Worm (Caenorhabditis elegans) whole organism, L2 larva: ENCODE data around the gene pcyt-1.

Experiments
- C34F6.9 ChIP-seq: fragments of 150-350 bp; optimal IDR thresholded peaks from 2 replicates; lab custom pipeline; 2014; ENCODE audit warnings: missing biosample characterization, missing genetic modification characterization
- F13H6.1 ChIP-seq: sonication (generic microtip); optimal IDR thresholded peaks from 2 replicates; lab custom pipeline; 2016; ENCODE audit warnings: missing genetic modification characterization, missing compliant biosample characterization
- R02D3.7 ChIP-seq: fragments of 150-350 bp; optimal IDR thresholded peaks from 2 replicates; lab custom pipeline; 2014; ENCODE audit warnings: missing biosample characterization, missing genetic modification characterization
- ZK546.5 ChIP-seq: sonication (generic microtip); optimal IDR thresholded peaks from 2 replicates; lab custom pipeline; 2017; ENCODE audit warnings: missing biosample characterization, missing genetic modification characterization
- alr-1 ChIP-seq: fragments of 150-350 bp; optimal IDR thresholded peaks from 2 replicates; lab custom pipeline; 2014; ENCODE audit warnings: missing biosample characterization, missing genetic modification characterization
- aly-2 ChIP-seq: fragments of 150-350 bp; optimal IDR thresholded peaks from 2 replicates; lab custom pipeline; 2014; ENCODE audit warnings: missing biosample characterization, missing genetic modification characterization
- blmp-1 ChIP-seq: sonication (generic microtip); optimal IDR thresholded peaks from 2 replicates; lab custom pipeline; 2017; ENCODE audit warnings: missing genetic modification characterization, mild to moderate bottlenecking, missing compliant biosample characterization, antibody characterized with exemption, moderate library complexity; ENCODE audit not compliant: insufficient read depth
- ceh-16 ChIP-seq: fragments of 150-350 bp; optimal IDR thresholded peaks from 2 replicates; lab custom pipeline; 2014; ENCODE audit warnings: missing biosample characterization, missing genetic modification characterization
- crh-2 ChIP-seq: sonication (generic microtip); optimal IDR thresholded peaks from 2 replicates; lab custom pipeline; 2017; ENCODE audit warnings: missing biosample characterization, missing genetic modification characterization
- dmd-4 ChIP-seq: sonication (generic microtip); optimal IDR thresholded peaks from 2 replicates; lab custom pipeline; 2017; ENCODE audit warnings: missing biosample characterization, missing genetic modification characterization
- egl-27 ChIP-seq: sonication (generic microtip); optimal IDR thresholded peaks from 3 replicates; lab custom pipeline; 2017; ENCODE audit warnings: missing biosample characterization, missing genetic modification reagents, missing genetic modification characterization
- elt-1 ChIP-seq: fragments of 150-350 bp; optimal IDR thresholded peaks from 2 replicates; lab custom pipeline; 2014; ENCODE audit warnings: missing biosample characterization, missing genetic modification characterization
- elt-3 ChIP-seq: sonication (generic microtip); optimal IDR thresholded peaks from 2 replicates; lab custom pipeline; 2017; ENCODE audit warnings: missing biosample characterization, missing genetic modification characterization
- fos-1 ChIP-seq: fragments of 150-350 bp; optimal IDR thresholded peaks from 2 replicates; lab custom pipeline; 2014; ENCODE audit warnings: missing biosample characterization, missing genetic modification characterization
- lin-11 ChIP-seq: fragments of 150-350 bp; sonication (generic microtip); optimal IDR thresholded peaks from 2 replicates; lab custom pipeline; 2014; ENCODE audit warnings: missing biosample characterization, missing genetic modification characterization, inconsistent platforms, mixed read lengths
- lin-39 ChIP-seq: fragments of 150-350 bp; optimal IDR thresholded peaks from 2 replicates; lab custom pipeline; 2014; ENCODE audit warnings: missing biosample characterization, missing genetic modification reagents, missing genetic modification characterization
- lsy-2 ChIP-seq, 2 experiments: fragments of 150-350 bp in 1 of 2; sonication (generic microtip) in 1 of 2; optimal IDR thresholded peaks; 2 replicates each; lab custom pipeline; 2014 to 2017; ENCODE audit warnings: missing biosample characterization in 2 of 2, missing genetic modification characterization in 2 of 2
- mbf-1 ChIP-seq: sonication (generic microtip); optimal IDR thresholded peaks from 2 replicates; lab custom pipeline; 2017; ENCODE audit warnings: missing biosample characterization, missing genetic modification characterization
- mdl-1 ChIP-seq, 2 experiments: fragments of 150-350 bp in 1 of 2; sonication (generic microtip) in 1 of 2; optimal IDR thresholded peaks; 2 replicates each; lab custom pipeline; 2017; ENCODE audit warnings: missing biosample characterization in 2 of 2, missing genetic modification characterization in 2 of 2
- nhr-129 ChIP-seq: fragments of 150-350 bp; optimal IDR thresholded peaks from 2 replicates; lab custom pipeline; 2014; ENCODE audit warnings: missing biosample characterization, missing genetic modification characterization
- nhr-77 ChIP-seq: fragments of 150-350 bp; optimal IDR thresholded peaks from 2 replicates; lab custom pipeline; 2014; ENCODE audit warnings: missing biosample characterization, missing genetic modification characterization
- peb-1 ChIP-seq: fragments of 150-350 bp; optimal IDR thresholded peaks from 2 replicates; lab custom pipeline; 2014; ENCODE audit warnings: missing biosample characterization, missing genetic modification characterization
- sem-4 ChIP-seq: fragments of 150-350 bp; optimal IDR thresholded peaks from 2 replicates; lab custom pipeline; 2014; ENCODE audit warnings: missing biosample characterization, missing genetic modification reagents, missing genetic modification characterization
- sma-3 ChIP-seq: sonication (generic microtip); optimal IDR thresholded peaks from 2 replicates; lab custom pipeline; 2016; ENCODE audit warnings: missing genetic modification reagents, missing genetic modification characterization, missing compliant biosample characterization
- sma-9 ChIP-seq, 2 experiments: fragments of 150-350 bp in 1 of 2; sonication (generic microtip) in 1 of 2; optimal IDR thresholded peaks; 2 replicates each; lab custom pipeline; 2014 to 2016; ENCODE audit warnings: missing genetic modification characterization in 2 of 2, mild to moderate bottlenecking in 1 of 2, missing biosample characterization in 1 of 2, missing compliant biosample characterization in 1 of 2, missing genetic modification reagents in 1 of 2, moderate library complexity in 1 of 2
- snpc-4 ChIP-seq: fragments of 150-350 bp; optimal IDR thresholded peaks from 2 replicates; lab custom pipeline; 2014; ENCODE audit warnings: missing biosample characterization, missing genetic modification characterization
- unc-55 ChIP-seq: fragments of 150-350 bp; sonication (generic microtip); optimal IDR thresholded peaks from 3 replicates; lab custom pipeline; 2014; ENCODE audit warnings: missing biosample characterization, missing genetic modification reagents, missing genetic modification characterization
- zag-1 ChIP-seq: fragments of 150-350 bp; optimal IDR thresholded peaks from 2 replicates; lab custom pipeline; 2014; ENCODE audit warnings: missing biosample characterization, missing genetic modification characterization
- ztf-1 ChIP-seq: fragments of 200-800 bp; sonication (Bioruptor generic); conservative IDR thresholded peaks from 2 replicates; pipeline ENCODE4 v1.3.6; 2022; ENCODE audit warnings: missing genetic modification characterization, missing compliant biosample characterization
- ztf-11 ChIP-seq: sonication (generic microtip); optimal IDR thresholded peaks from 2 replicates; lab custom pipeline; 2017; ENCODE audit warnings: missing biosample characterization, missing genetic modification characterization

The pcyt-1 gene

DNA sequence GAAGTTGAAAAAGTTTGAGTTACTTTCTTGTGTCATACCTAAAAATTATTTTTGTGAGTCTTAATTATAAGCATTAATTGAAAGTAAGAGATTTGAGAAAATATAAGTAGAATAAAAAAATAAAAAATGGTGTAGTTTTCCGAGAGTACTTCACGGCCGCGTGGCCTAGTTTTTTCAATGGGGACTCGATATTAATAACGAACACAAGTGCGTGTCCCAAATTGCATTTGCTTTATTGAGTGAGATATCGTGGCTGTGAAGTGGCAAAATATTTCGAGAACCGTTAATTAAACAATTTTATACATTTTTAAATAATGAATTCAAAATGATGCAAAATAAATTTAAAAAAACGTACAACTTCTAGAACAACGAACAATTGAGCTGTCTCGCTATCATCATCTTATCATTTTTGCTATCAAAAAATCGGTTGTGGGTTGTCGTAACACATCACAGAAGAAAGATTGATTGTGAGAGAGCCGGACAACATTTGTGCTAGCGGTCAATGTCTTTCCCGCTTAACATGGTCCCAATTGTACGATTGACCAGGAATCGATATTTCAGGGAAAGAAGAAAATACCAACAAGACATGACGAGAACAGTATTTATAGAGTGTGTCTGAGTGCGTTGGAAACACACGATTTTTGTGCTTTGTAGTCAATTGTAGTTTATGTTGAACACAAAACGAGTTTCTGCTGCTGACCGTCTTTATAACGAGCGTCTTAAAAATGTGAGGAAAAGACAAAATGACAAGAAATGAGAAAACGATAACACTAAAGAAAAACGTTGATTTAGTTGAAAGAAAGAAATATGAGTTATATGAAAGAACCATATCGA is 2.3 kb upstream of the pcyt-1 start, which contains the start of gene apy-1 (continued):
- TF ChIP-seq lsy-2 (tag; optimal IDR thresholded peaks at IDR 0.05; lab: Kevin White, UChicago), result peak in 1 of 2 experiments; percentile 66
- TF ChIP-seq nhr-129 (tag; lab: Kevin White, UChicago), result peak; percentile 16
- TF ChIP-seq lin-11 (tag; lab: Kevin White, UChicago), result no peak
- no peak for TF ChIP-seq nhr-77 (tag; lab: Kevin White, UChicago)
- no peak for TF ChIP-seq ceh-16 (tag; lab: Kevin White, UChicago)
- TF ChIP-seq unc-55 (GFP tag; lab: Kevin White, UChicago), result peak; percentile 39
- TF ChIP-seq lin-39, result no peak
- peak; percentile 28 for TF ChIP-seq sma-9 (GFP tag; optimal IDR thresholded peaks at IDR 0.05; lab: Kevin White, UChicago)
- no peak for TF ChIP-seq sma-9 (tag; optimal IDR thresholded peaks at IDR 0.05; lab: Kevin White, UChicago)
- TF ChIP-seq F13H6.1, result peak; percentile 48
- TF ChIP-seq mdl-1 (tag; optimal IDR thresholded peaks at IDR 0.05; lab: Kevin White, UChicago), result no peak

ce11 chrX:7573172-7573571 is 1.0 kb downstream of the pcyt-1 start:
- peak; percentile 18 for TF ChIP-seq unc-55 (GFP tag; lab: Kevin White, UChicago)
- no peak for TF ChIP-seq ztf-1 (GFP tag; lab: Robert Waterston, UW)

DNA sequence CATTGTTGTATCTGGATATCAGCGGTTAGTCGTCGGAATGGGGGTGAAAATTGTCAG is 1.2 kb downstream of the pcyt-1 start, which contains the start of the genes unc-98 and F08C6.18:
unc-98 (minus strand) TSS at position 48 of the 57 bp plus-strand sequence.
F08C6.18 (minus strand) TSS at position 57 of the 57 bp plus-strand sequence.
- no peak for TF ChIP-seq elt-3 (tag; lab: Kevin White, UChicago)
- TF ChIP-seq aly-2 (tag; lab: Kevin White, UChicago), result no peak
- TF ChIP-seq crh-2 (tag; lab: Kevin White, UChicago), result no peak
- TF ChIP-seq ztf-1 (GFP tag; lab: Robert Waterston, UW), result no peak
- no peak for TF ChIP-seq R02D3.7 (tag; lab: Kevin White, UChicago)
- no peak for TF ChIP-seq fos-1
- no peak for TF ChIP-seq snpc-4 (tag; lab: Kevin White, UChicago)
- TF ChIP-seq, all 48 proteins: peak for 0

- TF ChIP-seq zag-1 (tag; lab: Kevin White, UChicago) (no peak), sma-9 (GFP tag; optimal IDR thresholded peaks at IDR 0.05; lab: Kevin White, UChicago) (peak; percentile 56), sma-9 (tag; optimal IDR thresholded peaks at IDR 0.05; lab: Kevin White, UChicago) (no peak), mbf-1 (tag; lab: Kevin White, UChicago) (no peak), fos-1 (no peak), F13H6.1 (peak; percentile 72), R02D3.7 (tag; lab: Kevin White, UChicago) (no peak), C34F6.9 (tag; lab: Kevin White, UChicago) (peak; percentile 24), sem-4 (tag; lab: Kevin White, UChicago) (no peak), elt-1 (tag; lab: Kevin White, UChicago) (no peak), ztf-1 (GFP tag; lab: Robert Waterston, UW) (no peak), nhr-129 (tag; lab: Kevin White, UChicago) (peak; percentile 67)
Observed at ce11 chrX:7573629-7574028, 1.5 kb downstream of the pcyt-1 start.

- TF ChIP-seq sma-9 (GFP tag; optimal IDR thresholded peaks at IDR 0.05; lab: Kevin White, UChicago), result peak; percentile 71
- TF ChIP-seq sma-9 (tag; optimal IDR thresholded peaks at IDR 0.05; lab: Kevin White, UChicago), result no peak
- TF ChIP-seq peb-1 (tag; lab: Kevin White, UChicago), result no peak
- peak; percentile 9 for TF ChIP-seq sma-3 (GFP tag; lab: Kevin White, UChicago)
- TF ChIP-seq crh-2 (tag; lab: Kevin White, UChicago), result peak; percentile 70
- no peak for TF ChIP-seq nhr-77 (tag; lab: Kevin White, UChicago)
- peak; percentile 88 for TF ChIP-seq fos-1
- TF ChIP-seq alr-1 (tag; lab: Kevin White, UChicago), result no peak
- no peak for TF ChIP-seq lsy-2 (tag; optimal IDR thresholded peaks at IDR 0.05; lab: Kevin White, UChicago)
- TF ChIP-seq mdl-1 (tag; optimal IDR thresholded peaks at IDR 0.05; lab: Kevin White, UChicago), result no peak
- no peak for TF ChIP-seq aly-2 (tag; lab: Kevin White, UChicago)
- no peak for TF ChIP-seq ZK546.5 (tag; lab: Kevin White, UChicago)
- peak; percentile 47 for TF ChIP-seq F13H6.1
- TF ChIP-seq ztf-11 (tag; lab: Kevin White, UChicago), result no peak
- peak; percentile 69 for TF ChIP-seq blmp-1 (tag; lab: Kevin White, UChicago)
- no peak for TF ChIP-seq lin-39
- no peak for TF ChIP-seq dmd-4
- TF ChIP-seq egl-27 (tag; lab: Kevin White, UChicago), result peak; percentile 5
Observed at ce11 chrX:7575939-7576338, 3.8 kb downstream of the pcyt-1 start.
